Worm (Caenorhabditis elegans) whole organism, L1 larva: ENCODE data around the gene hpo-10.
A peak's percentile ranks its signal among the peaks of the same experiment; 100 is the strongest.

Source experiments
- C04F5.9 ChIP-seq: sonication (generic microtip); optimal IDR thresholded peaks from 2 replicates; lab custom pipeline; 2016; ENCODE audit warnings: missing genetic modification characterization, missing compliant biosample characterization
- C34B4.2 ChIP-seq: sonication (generic microtip); optimal IDR thresholded peaks from 2 replicates; lab custom pipeline; 2017; ENCODE audit warnings: mild to moderate bottlenecking, missing genetic modification characterization, missing compliant biosample characterization
- aha-1 ChIP-seq: fragments of 150-350 bp; optimal IDR thresholded peaks from 2 replicates; lab custom pipeline; 2014; ENCODE audit warnings: missing biosample characterization, missing genetic modification characterization
- aly-2 ChIP-seq: fragments of 150-350 bp; optimal IDR thresholded peaks from 2 replicates; lab custom pipeline; 2014; ENCODE audit warnings: missing biosample characterization, missing genetic modification characterization
- blmp-1 ChIP-seq: fragments of 150-350 bp; optimal IDR thresholded peaks from 2 replicates; lab custom pipeline; 2014; ENCODE audit warnings: missing biosample characterization, missing genetic modification characterization
- ceh-63 ChIP-seq: fragments of 200-800 bp; sonication (Bioruptor generic); optimal IDR thresholded peaks from 2 replicates; lab custom pipeline; 2018; ENCODE audit warnings: mild to moderate bottlenecking, missing genetic modification characterization, missing compliant biosample characterization
- ceh-88 ChIP-seq: fragments of 200-800 bp; sonication (Bioruptor generic); IDR thresholded peaks from 2 replicates; pipeline ENCODE4 v1.3.6; 2022; ENCODE audit warnings: missing genetic modification characterization, missing compliant biosample characterization
- ceh-90 ChIP-seq: sonication (generic microtip); optimal IDR thresholded peaks from 2 replicates; lab custom pipeline; 2016; ENCODE audit warnings: missing genetic modification characterization, missing compliant biosample characterization
- ces-1 ChIP-seq: fragments of 150-350 bp; optimal IDR thresholded peaks from 2 replicates; lab custom pipeline; 2014; ENCODE audit warnings: missing biosample characterization, missing genetic modification reagents, missing genetic modification characterization
- dpl-1 ChIP-seq, 3 experiments: fragments of 150-350 bp in 2 of 3; sonication (generic microtip) in 1 of 3; optimal IDR thresholded peaks; 2 replicates each; lab custom pipeline; 2014 to 2017; ENCODE audit warnings: missing biosample characterization in 3 of 3, missing genetic modification characterization in 3 of 3, missing genetic modification reagents in 3 of 3
- efl-1 ChIP-seq, 4 experiments: fragments of 150-350 bp; optimal IDR thresholded peaks in 3 of 4; peaks in 1 of 4; 1 replicate in 1 of 4; 2 replicates in 3 of 4; lab custom pipeline; 2014; ENCODE audit warnings: missing biosample characterization in 2 of 4, missing genetic modification characterization in 2 of 4, missing genetic modification reagents in 2 of 4
- egl-13 ChIP-seq: sonication (generic microtip); optimal IDR thresholded peaks from 2 replicates; lab custom pipeline; 2016; ENCODE audit warnings: missing genotype, missing genetic modification reagents, missing genetic modification characterization, missing compliant biosample characterization
- egl-27 ChIP-seq, 2 experiments: fragments of 150-350 bp in 1 of 2; sonication (generic microtip); optimal IDR thresholded peaks; 3 replicates each; lab custom pipeline; 2017 to 2018; ENCODE audit warnings: missing biosample characterization in 2 of 2, missing genetic modification characterization in 2 of 2, missing genetic modification reagents in 2 of 2
- elt-2 ChIP-seq: sonication (generic microtip); optimal IDR thresholded peaks from 2 replicates; lab custom pipeline; 2016; ENCODE audit warnings: missing genetic modification characterization, mild to moderate bottlenecking, inconsistent platforms, missing compliant biosample characterization, missing genetic modification reagents
- fkh-10 ChIP-seq: sonication (generic microtip); optimal IDR thresholded peaks from 2 replicates; lab custom pipeline; 2017; ENCODE audit warnings: missing biosample characterization, missing genetic modification reagents, missing genetic modification characterization
- fkh-4 ChIP-seq: sonication (generic microtip); optimal IDR thresholded peaks from 2 replicates; lab custom pipeline; 2016; ENCODE audit warnings: missing compliant biosample characterization, missing genetic modification characterization, borderline replicate concordance
- fos-1 ChIP-seq: fragments of 150-350 bp; optimal IDR thresholded peaks from 2 replicates; lab custom pipeline; 2014; ENCODE audit warnings: missing biosample characterization, missing genetic modification characterization
- hlh-4 ChIP-seq: sonication (generic microtip); optimal IDR thresholded peaks from 2 replicates; lab custom pipeline; 2016; ENCODE audit warnings: mild to moderate bottlenecking, missing genetic modification characterization, missing compliant biosample characterization
- irx-1 ChIP-seq: sonication (generic microtip); optimal IDR thresholded peaks from 2 replicates; lab custom pipeline; 2016; ENCODE audit warnings: missing genetic modification characterization, missing compliant biosample characterization
- isw-1 ChIP-seq: fragments of 200-800 bp; sonication (Bioruptor generic); IDR thresholded peaks from 2 replicates; pipeline ENCODE4 v1.3.6; 2022; ENCODE audit warnings: missing genetic modification characterization, missing compliant biosample characterization
- lin-14 ChIP-seq: fragments of 200-800 bp; sonication (Bioruptor generic); optimal IDR thresholded peaks from 2 replicates; lab custom pipeline; 2018; ENCODE audit warnings: mild to moderate bottlenecking, missing genetic modification characterization, moderate library complexity, missing compliant biosample characterization
- lin-39 ChIP-seq: fragments of 150-350 bp; optimal IDR thresholded peaks from 2 replicates; lab custom pipeline; 2014; ENCODE audit warnings: missing biosample characterization, missing genetic modification reagents, missing genetic modification characterization
- lir-3 ChIP-seq: sonication (generic microtip); optimal IDR thresholded peaks from 2 replicates; lab custom pipeline; 2016; ENCODE audit warnings: mild to moderate bottlenecking, missing genetic modification characterization, moderate library complexity, missing compliant biosample characterization; ENCODE audit not compliant: poor library complexity
- mab-9 ChIP-seq: fragments of 200-800 bp; sonication (Bioruptor generic); IDR thresholded peaks from 2 replicates; pipeline ENCODE4 v1.3.6; 2022; ENCODE audit warnings: missing genetic modification reagents, missing genetic modification characterization, missing compliant biosample characterization
- mdl-1 ChIP-seq, 2 experiments: fragments of 150-350 bp; optimal IDR thresholded peaks; 2 replicates each; lab custom pipeline; 2014 to 2017; ENCODE audit warnings: missing biosample characterization in 2 of 2, missing genetic modification characterization in 2 of 2, inconsistent platforms in 1 of 2
- mep-1 ChIP-seq: fragments of 150-350 bp; optimal IDR thresholded peaks from 2 replicates; lab custom pipeline; 2014; ENCODE audit warnings: missing biosample characterization, missing genetic modification characterization
- nhr-12 ChIP-seq: sonication (generic microtip); optimal IDR thresholded peaks from 2 replicates; lab custom pipeline; 2017; ENCODE audit warnings: missing biosample characterization, missing genetic modification characterization
- nhr-19 ChIP-seq: fragments of 200-800 bp; sonication (Bioruptor generic); conservative IDR thresholded peaks from 2 replicates; pipeline ENCODE4 v1.3.6; 2022; ENCODE audit warnings: missing genetic modification characterization, missing compliant biosample characterization
- nhr-20 ChIP-seq: sonication (generic microtip); optimal IDR thresholded peaks from 2 replicates; lab custom pipeline; 2016; ENCODE audit warnings: mild to moderate bottlenecking, missing genetic modification characterization, missing compliant biosample characterization
- nhr-237 ChIP-seq: fragments of 150-350 bp; optimal IDR thresholded peaks from 2 replicates; lab custom pipeline; 2014; ENCODE audit warnings: missing biosample characterization, missing genetic modification characterization
- nhr-28 ChIP-seq: fragments of 150-350 bp; optimal IDR thresholded peaks from 2 replicates; lab custom pipeline; 2014; ENCODE audit warnings: missing biosample characterization, missing genetic modification characterization
- nhr-47 ChIP-seq: sonication (generic microtip); optimal IDR thresholded peaks from 2 replicates; lab custom pipeline; 2016; ENCODE audit warnings: mild to moderate bottlenecking, missing genetic modification characterization, moderate library complexity, missing compliant biosample characterization
- nhr-71 ChIP-seq: sonication (generic microtip); optimal IDR thresholded peaks from 2 replicates; lab custom pipeline; 2016; ENCODE audit warnings: mild to moderate bottlenecking, missing genetic modification characterization, moderate library complexity, missing compliant biosample characterization
- nhr-76 ChIP-seq: sonication (generic microtip); optimal IDR thresholded peaks from 2 replicates; lab custom pipeline; 2017; ENCODE audit warnings: missing biosample characterization, missing genetic modification characterization
- nhr-77 ChIP-seq: fragments of 150-350 bp; optimal IDR thresholded peaks from 2 replicates; lab custom pipeline; 2014; ENCODE audit warnings: missing biosample characterization, missing genetic modification characterization
- nhr-84 ChIP-seq: sonication (generic microtip); optimal IDR thresholded peaks from 2 replicates; lab custom pipeline; 2017; ENCODE audit warnings: missing biosample characterization, missing genetic modification characterization
- nhr-85 ChIP-seq: sonication (generic microtip); peaks from one replicate; lab custom pipeline; 2016; ENCODE audit warnings: missing genetic modification characterization, inconsistent platforms, missing compliant biosample characterization
- pax-3 ChIP-seq: fragments of 200-800 bp; sonication (Bioruptor generic); optimal IDR thresholded peaks from 2 replicates; lab custom pipeline; 2018; ENCODE audit warnings: mild to moderate bottlenecking, missing genetic modification characterization, moderate library complexity, missing compliant biosample characterization
- pqm-1 ChIP-seq: sonication (generic microtip); optimal IDR thresholded peaks from 3 replicates; lab custom pipeline; 2017; ENCODE audit warnings: missing biosample characterization, missing genetic modification characterization
- rnt-1 ChIP-seq: sonication (generic microtip); optimal IDR thresholded peaks from 2 replicates; lab custom pipeline; 2016; ENCODE audit warnings: mild to moderate bottlenecking, missing genetic modification characterization, moderate library complexity, missing compliant biosample characterization
- skn-1 ChIP-seq: fragments of 150-350 bp; optimal IDR thresholded peaks from 2 replicates; lab custom pipeline; 2014; ENCODE audit warnings: missing biosample characterization, missing genetic modification characterization
- snpc-4 ChIP-seq: fragments of 150-350 bp; optimal IDR thresholded peaks from 2 replicates; lab custom pipeline; 2014; ENCODE audit warnings: missing biosample characterization, missing genetic modification characterization
- sox-4 ChIP-seq: sonication (generic microtip); optimal IDR thresholded peaks from 2 replicates; lab custom pipeline; 2016; ENCODE audit warnings: missing genetic modification characterization, missing compliant biosample characterization
- tbx-2 ChIP-seq: sonication (generic microtip); optimal IDR thresholded peaks from 2 replicates; lab custom pipeline; 2016; ENCODE audit warnings: missing genetic modification characterization, missing compliant biosample characterization
- tlp-1 ChIP-seq: fragments of 150-350 bp; optimal IDR thresholded peaks from 2 replicates; lab custom pipeline; 2014; ENCODE audit warnings: missing biosample characterization, missing genetic modification characterization
- unc-130 ChIP-seq: fragments of 150-350 bp; optimal IDR thresholded peaks from 2 replicates; lab custom pipeline; 2017; ENCODE audit warnings: missing biosample characterization, missing genetic modification characterization, inconsistent platforms
- unc-30 ChIP-seq: sonication (generic microtip); optimal IDR thresholded peaks from 2 replicates; lab custom pipeline; 2017; ENCODE audit warnings: missing biosample characterization, missing genetic modification characterization
- unc-98 ChIP-seq: fragments of 200-800 bp; sonication (Bioruptor generic); IDR thresholded peaks from 2 replicates; pipeline ENCODE4 v1.3.6; 2022; ENCODE audit warnings: missing genetic modification characterization, missing compliant biosample characterization
- vab-15 ChIP-seq: sonication (generic microtip); optimal IDR thresholded peaks from 2 replicates; lab custom pipeline; 2017; ENCODE audit warnings: missing genotype, mild to moderate bottlenecking, missing genetic modification characterization, missing compliant biosample characterization
- zag-1 ChIP-seq: fragments of 150-350 bp; optimal IDR thresholded peaks from 2 replicates; lab custom pipeline; 2014; ENCODE audit warnings: missing biosample characterization, missing genetic modification characterization
- zip-4 ChIP-seq: fragments of 200-800 bp; sonication (Bioruptor generic); optimal IDR thresholded peaks from 2 replicates; lab custom pipeline; 2018; ENCODE audit warnings: mild to moderate bottlenecking, missing genetic modification characterization, moderate library complexity, missing compliant biosample characterization
- ztf-11 ChIP-seq, 2 experiments: sonication (generic microtip); optimal IDR thresholded peaks; 2 replicates each; lab custom pipeline; 2016 to 2017; ENCODE audit warnings: missing genetic modification characterization in 2 of 2, missing biosample characterization in 1 of 2, missing compliant biosample characterization in 1 of 2
- ztf-4 ChIP-seq: fragments of 150-350 bp; optimal IDR thresholded peaks from 2 replicates; lab custom pipeline; 2014; ENCODE audit warnings: missing biosample characterization, missing genetic modification characterization

hpo-10 gene

DNA sequence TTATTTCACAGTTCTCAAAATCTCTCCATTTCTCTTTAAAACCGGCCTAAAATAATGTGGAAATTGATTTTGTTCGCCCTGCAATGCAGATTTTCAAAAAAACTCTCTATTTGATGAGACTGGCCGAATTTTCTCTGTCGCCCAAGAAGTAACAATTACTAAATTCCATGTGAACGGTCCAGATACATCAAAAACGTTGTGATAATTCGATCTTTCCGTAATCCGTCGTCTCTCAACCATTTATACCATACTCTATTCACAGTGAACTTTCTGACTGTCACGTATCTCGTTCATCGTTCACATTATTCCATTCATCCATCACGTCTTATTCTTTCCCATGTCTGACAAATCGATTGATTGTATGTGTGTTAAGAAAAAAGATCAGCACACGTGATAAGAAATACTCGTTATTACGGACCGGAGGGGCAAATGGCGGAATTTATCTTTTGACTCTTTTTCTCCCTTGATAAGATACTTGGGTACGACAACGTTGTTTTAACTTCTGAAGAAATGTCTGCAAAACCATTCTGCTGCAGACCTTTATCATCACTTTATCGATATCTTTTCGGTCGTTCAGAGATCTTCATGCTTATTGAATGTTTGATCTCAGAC, 41.9 kb downstream of the hpo-10 start:
- peak; percentile 59 for TF ChIP-seq blmp-1 (tag; lab: Kevin White, UChicago)
- no peak for TF ChIP-seq nhr-76 (tag; lab: Kevin White, UChicago)
- TF ChIP-seq nhr-20 (tag; lab: Kevin White, UChicago), result peak; percentile 69
- no peak for TF ChIP-seq vab-15 (tag; lab: Kevin White, UChicago)
- TF ChIP-seq lin-14 (GFP tag; lab: Kevin White, UChicago), result peak; percentile 66
- no peak for TF ChIP-seq unc-98 (GFP tag; lab: Robert Waterston, UW)
- no peak for TF ChIP-seq pqm-1 (tag; lab: Kevin White, UChicago)
- no peak for TF ChIP-seq fkh-10 (GFP tag; lab: Kevin White, UChicago)
- peak; percentile 92 for TF ChIP-seq nhr-85 (tag; lab: Kevin White, UChicago)
- no peak for TF ChIP-seq C34B4.2 (tag; lab: Kevin White, UChicago)
- TF ChIP-seq nhr-71 (tag; lab: Kevin White, UChicago), result peak; percentile 76
- no peak for TF ChIP-seq rnt-1 (tag; lab: Kevin White, UChicago)
- TF ChIP-seq unc-130 (tag; lab: Kevin White, UChicago), result no peak
- TF ChIP-seq fkh-4, result no peak
- no peak for TF ChIP-seq unc-30 (tag; lab: Kevin White, UChicago)
- TF ChIP-seq ztf-4 (tag; lab: Kevin White, UChicago), result peak; percentile 7
- no peak for TF ChIP-seq mab-9 (GFP tag; lab: Robert Waterston, UW)
- TF ChIP-seq hlh-4, result no peak
- no peak for TF ChIP-seq C04F5.9
- no peak for TF ChIP-seq ceh-88 (GFP tag; lab: Robert Waterston, UW)
- no peak for TF ChIP-seq ceh-63 (GFP tag; lab: Kevin White, UChicago)
- TF ChIP-seq nhr-237, result no peak
- TF ChIP-seq ztf-11 (tag; optimal IDR thresholded peaks at IDR 0.05; lab: Kevin White, UChicago), result no peak
- TF ChIP-seq zip-4 (GFP tag; lab: Kevin White, UChicago), result no peak
- no peak for TF ChIP-seq nhr-77 (tag; lab: Kevin White, UChicago)
- no peak for TF ChIP-seq efl-1 (optimal IDR thresholded peaks at IDR 0.05; lab: Kevin White, UChicago)
- TF ChIP-seq efl-1 (GFP tag; optimal IDR thresholded peaks at IDR 0.05 in 1 of 2; lab: Kevin White, UChicago), result peak in 1 of 2 experiments; percentile 92
- no peak for TF ChIP-seq aly-2 (tag; lab: Kevin White, UChicago)
- no peak for TF ChIP-seq nhr-84 (tag; lab: Kevin White, UChicago)
- no peak for TF ChIP-seq sox-4 (tag; lab: Kevin White, UChicago)
- TF ChIP-seq nhr-47 (tag; lab: Kevin White, UChicago), result peak; percentile 44
- no peak for TF ChIP-seq lir-3
- peak; percentile 54 for TF ChIP-seq nhr-19 (GFP tag; lab: Robert Waterston, UW)
- peak; percentile 30 for TF ChIP-seq tbx-2
- no peak for TF ChIP-seq fos-1 (tag; lab: Kevin White, UChicago)
- TF ChIP-seq nhr-12 (tag; lab: Kevin White, UChicago), result no peak
- TF ChIP-seq pax-3 (tag; lab: Kevin White, UChicago), result no peak
- peak in 1 of 3 experiments; percentile 0 for TF ChIP-seq dpl-1 (GFP tag; optimal IDR thresholded peaks at IDR 0.05; lab: Kevin White, UChicago)
- no peak for TF ChIP-seq egl-13 (tag; lab: Kevin White, UChicago)
- TF ChIP-seq nhr-28 (tag; lab: Kevin White, UChicago), result no peak
- TF ChIP-seq lin-39 (tag; lab: Kevin White, UChicago), result no peak
- TF ChIP-seq zag-1 (tag; lab: Kevin White, UChicago), result no peak
- no peak for TF ChIP-seq mep-1
- no peak for TF ChIP-seq egl-27 (tag; optimal IDR thresholded peaks at IDR 0.05; lab: Kevin White, UChicago)
- TF ChIP-seq skn-1 (tag; lab: Kevin White, UChicago), result no peak
- no peak for TF ChIP-seq elt-2 (tag; lab: Kevin White, UChicago)
- TF ChIP-seq irx-1 (tag; lab: Kevin White, UChicago), result no peak
- TF ChIP-seq aha-1, result no peak
- no peak for TF ChIP-seq snpc-4 (tag; lab: Kevin White, UChicago)
- no peak for TF ChIP-seq ces-1 (GFP tag; lab: Kevin White, UChicago)
- TF ChIP-seq tlp-1 (tag; lab: Kevin White, UChicago), result no peak
- peak in 1 of 2 experiments; percentile 67 for TF ChIP-seq mdl-1 (tag; optimal IDR thresholded peaks at IDR 0.05; lab: Kevin White, UChicago)
- no peak for TF ChIP-seq ceh-90 (tag; lab: Kevin White, UChicago)
- TF ChIP-seq isw-1 (GFP tag; lab: Robert Waterston, UW), result no peak
